Fruit fly (Drosophila melanogaster) whole organism, embryonic: ENCODE results near the gene CG32459.

Experiments
- CG17186 ChIP-seq: fragments of 200-800 bp; sonication (Bioruptor generic); optimal IDR thresholded peaks from 3 replicates; lab custom pipeline; 2017; ENCODE audit warnings: missing biosample characterization, missing genetic modification reagents, missing genetic modification characterization
- HHEX ChIP-seq: fragments of 200-800 bp; sonication (Bioruptor generic); optimal IDR thresholded peaks from 3 replicates; lab custom pipeline; 2017; ENCODE audit warnings: missing biosample characterization, mild to moderate bottlenecking, missing genetic modification characterization, missing genetic modification reagents
- Rfx ChIP-seq: fragments of 200-800 bp; sonication (Bioruptor generic); IDR thresholded peaks from 2 replicates; pipeline ENCODE4 v1.3.6; 2022; ENCODE audit warnings: missing biosample characterization, missing genetic modification characterization

DNA sequence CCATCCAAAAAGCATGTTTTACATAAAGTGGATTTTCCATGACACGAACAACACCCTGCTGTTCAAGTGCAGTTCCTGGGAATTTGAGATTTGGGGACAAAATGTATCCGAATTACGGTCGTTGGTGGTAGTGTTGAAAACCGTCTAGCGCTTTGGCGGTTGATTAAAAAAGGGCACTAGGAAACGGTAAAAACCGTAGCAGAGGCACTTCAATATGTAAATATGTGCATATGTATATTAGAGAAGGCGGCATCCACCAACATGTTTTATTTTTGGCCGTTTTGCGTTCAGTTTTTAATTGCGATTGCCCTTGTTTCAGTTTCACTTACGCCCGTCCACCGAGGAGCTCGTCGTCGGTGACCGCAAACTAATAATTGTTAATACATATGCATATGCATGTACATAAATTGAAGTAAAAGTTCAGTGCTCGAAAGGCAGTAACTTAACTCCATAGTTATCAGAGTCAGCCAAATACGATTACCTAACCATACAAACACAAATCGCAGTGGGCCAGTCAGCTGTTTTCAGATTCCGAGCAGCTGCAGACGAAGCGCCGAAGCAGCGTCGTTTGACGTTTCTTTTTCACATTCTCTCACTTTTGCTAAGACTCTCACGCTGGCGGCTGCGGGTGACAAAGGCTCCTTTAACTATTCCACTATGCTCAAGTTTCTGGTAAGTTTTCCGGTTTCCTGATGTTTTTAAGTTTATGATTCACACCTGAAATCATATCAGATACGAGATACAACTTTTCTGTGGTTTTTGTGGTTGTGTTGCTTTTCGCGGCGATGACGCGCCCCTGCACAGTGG is 8.6 kb upstream of the CG32459 start, which contains the start of gene CG33170:
- TF ChIP-seq Rfx (GFP tag; lab: Robert Waterston, UW) (no peak), CG17186 (GFP tag; lab: Kevin White, UChicago) (no peak), HHEX (no peak)
